Worm (Caenorhabditis elegans) whole organism, late embryonic: Measurements from ENCODE around the gene K02D10.8.

Source experiments
- C08G9.2 ChIP-seq: sonication (generic microtip); optimal IDR thresholded peaks from 2 replicates; lab custom pipeline; 2016; ENCODE audit warnings: mild to moderate bottlenecking, missing genetic modification characterization, moderate library complexity, missing compliant biosample characterization
- ama-1 ChIP-seq: fragments of 150-350 bp; optimal IDR thresholded peaks from 2 replicates; lab custom pipeline; 2014
- ceh-2 ChIP-seq: sonication (generic microtip); optimal IDR thresholded peaks from 2 replicates; lab custom pipeline; 2016; ENCODE audit warnings: missing genotype, missing genetic modification characterization, missing compliant biosample characterization
- ceh-30 ChIP-seq: fragments of 150-350 bp; optimal IDR thresholded peaks from 2 replicates; lab custom pipeline; 2014; ENCODE audit warnings: missing biosample characterization, missing genetic modification characterization
- ceh-31 ChIP-seq: sonication (generic microtip); optimal IDR thresholded peaks from 2 replicates; lab custom pipeline; 2016; ENCODE audit warnings: missing genetic modification characterization, missing compliant biosample characterization
- ceh-34 ChIP-seq: sonication (generic microtip); optimal IDR thresholded peaks from 2 replicates; lab custom pipeline; 2016; ENCODE audit warnings: mild to moderate bottlenecking, missing genetic modification characterization, missing compliant biosample characterization
- dmd-4 ChIP-seq: sonication (generic microtip); optimal IDR thresholded peaks from 2 replicates; lab custom pipeline; 2016; ENCODE audit warnings: borderline replicate concordance, missing genetic modification characterization, missing compliant biosample characterization
- ets-4 ChIP-seq: sonication (generic microtip); optimal IDR thresholded peaks from 2 replicates; lab custom pipeline; 2016; ENCODE audit warnings: missing genetic modification characterization, missing compliant biosample characterization
- fkh-10 ChIP-seq: fragments of 150-350 bp; optimal IDR thresholded peaks from 2 replicates; lab custom pipeline; 2014; ENCODE audit warnings: missing biosample characterization, missing genetic modification reagents, missing genetic modification characterization
- hlh-13 ChIP-seq: fragments of 200-800 bp; sonication (Bioruptor generic); optimal IDR thresholded peaks from 2 replicates; lab custom pipeline; 2018; ENCODE audit warnings: mild to moderate bottlenecking, missing genetic modification characterization, missing compliant biosample characterization
- pha-2 ChIP-seq: sonication (generic microtip); optimal IDR thresholded peaks from 2 replicates; lab custom pipeline; 2017; ENCODE audit warnings: mild to moderate bottlenecking, missing genetic modification characterization, missing compliant biosample characterization
- ref-2 ChIP-seq: sonication (generic microtip); optimal IDR thresholded peaks from 2 replicates; lab custom pipeline; 2016; ENCODE audit warnings: missing genetic modification characterization, missing compliant biosample characterization
- tbx-2 ChIP-seq: sonication (generic microtip); optimal IDR thresholded peaks from 2 replicates; lab custom pipeline; 2016; ENCODE audit warnings: missing genetic modification characterization, missing compliant biosample characterization
- unc-42 ChIP-seq: sonication (generic microtip); optimal IDR thresholded peaks from 2 replicates; lab custom pipeline; 2016; ENCODE audit warnings: missing genotype, missing genetic modification characterization, missing compliant biosample characterization

The K02D10.8 gene

DNA sequence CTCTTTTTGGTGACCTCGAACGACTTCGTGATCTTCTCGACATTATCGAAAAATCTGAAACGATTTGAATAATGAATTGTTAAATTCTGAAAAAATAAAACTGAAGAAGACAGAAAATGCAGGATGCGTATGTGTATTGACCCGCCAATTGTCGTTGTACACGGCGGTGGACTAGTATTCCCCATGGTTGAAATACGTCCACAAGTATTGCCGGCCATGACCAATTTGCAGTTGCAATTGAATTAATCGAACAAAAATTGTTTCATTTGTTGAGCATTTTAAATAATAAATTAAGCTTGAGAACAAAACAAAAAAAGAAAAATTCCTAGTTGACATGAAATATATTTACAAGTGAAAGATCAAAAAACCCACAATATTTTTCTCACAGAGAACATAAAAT, 43.1 kb downstream of the K02D10.8 start, which contains the start of gene F44E2.3:
Gene F44E2.3 (minus strand): TSS at position 61 of the 400 bp plus-strand sequence.
- no peak for TF ChIP-seq ama-1 (lab: Kevin White, UChicago)
- peak; percentile 25 for TF ChIP-seq ets-4 (tag; lab: Kevin White, UChicago)
- peak; percentile 88 for TF ChIP-seq unc-42 (tag; lab: Kevin White, UChicago)
- TF ChIP-seq ceh-30, result no peak
- TF ChIP-seq C08G9.2, result peak; percentile 65
- TF ChIP-seq ceh-2 (tag; lab: Kevin White, UChicago), result peak; percentile 5
- no peak for TF ChIP-seq fkh-10
- peak; percentile 57 for TF ChIP-seq ceh-31 (tag; lab: Kevin White, UChicago)
- TF ChIP-seq tbx-2 (tag; lab: Kevin White, UChicago), result peak; percentile 31

DNA sequence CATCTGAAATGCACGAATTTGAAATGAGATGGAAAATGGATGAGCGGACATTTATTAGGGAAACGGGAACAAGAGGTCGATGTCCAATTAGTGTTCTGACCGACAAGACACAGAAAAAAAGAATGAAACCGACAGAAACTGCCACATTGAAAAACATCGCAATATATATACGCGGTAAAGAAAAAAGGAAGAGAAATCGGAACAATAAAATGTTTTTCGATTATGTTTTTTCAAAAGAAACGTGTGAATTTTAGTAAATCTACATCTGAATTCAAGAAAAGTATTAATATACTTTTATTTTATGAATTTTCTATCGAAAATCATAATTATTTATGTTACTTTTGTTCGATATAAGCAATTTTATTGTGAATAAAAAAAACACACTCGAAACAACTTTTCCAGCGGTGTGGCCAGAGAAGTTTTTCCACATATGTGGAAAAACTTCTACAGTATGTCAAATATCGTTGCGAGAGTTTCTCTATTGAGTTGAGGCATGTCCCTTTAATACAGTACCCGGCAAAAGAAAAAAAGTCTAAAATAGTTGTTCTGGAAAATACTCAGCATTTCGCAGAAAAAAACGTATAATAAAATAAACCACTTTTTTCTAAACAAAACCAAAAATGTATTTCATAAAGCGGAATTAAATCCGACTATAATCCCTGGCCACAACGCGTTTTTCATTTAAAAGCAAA, 45.0 kb downstream of the K02D10.8 start, which contains the start of gene F44E2.10:
Gene F44E2.10 (minus strand): TSS at position 51 of the 692 bp plus-strand sequence.
- no peak for TF ChIP-seq hlh-13 (GFP tag; lab: Kevin White, UChicago)
- TF ChIP-seq dmd-4 (tag; lab: Kevin White, UChicago), result no peak
- TF ChIP-seq ref-2, result no peak
- no peak for TF ChIP-seq ceh-34 (tag; lab: Kevin White, UChicago)
- TF ChIP-seq pha-2, result no peak
- TF ChIP-seq ama-1 (lab: Kevin White, UChicago), result no peak
